Worm (Caenorhabditis elegans) whole organism, L2 larva: ENCODE data around the gene F01E11.18.

ENCODE experiments used
- C34F6.9 ChIP-seq: fragments of 150-350 bp; optimal IDR thresholded peaks from 2 replicates; lab custom pipeline; 2014; ENCODE audit warnings: missing biosample characterization, missing genetic modification characterization
- R02D3.7 ChIP-seq: fragments of 150-350 bp; optimal IDR thresholded peaks from 2 replicates; lab custom pipeline; 2014; ENCODE audit warnings: missing biosample characterization, missing genetic modification characterization
- aly-2 ChIP-seq: fragments of 150-350 bp; optimal IDR thresholded peaks from 2 replicates; lab custom pipeline; 2014; ENCODE audit warnings: missing biosample characterization, missing genetic modification characterization
- ama-1 ChIP-seq: fragments of 150-350 bp; optimal IDR thresholded peaks from 2 replicates; lab custom pipeline; 2018; ENCODE audit warnings: inconsistent platforms
- blmp-1 ChIP-seq: sonication (generic microtip); optimal IDR thresholded peaks from 2 replicates; lab custom pipeline; 2017; ENCODE audit warnings: missing genetic modification characterization, mild to moderate bottlenecking, missing compliant biosample characterization, antibody characterized with exemption, moderate library complexity; ENCODE audit not compliant: insufficient read depth
- crh-2 ChIP-seq: sonication (generic microtip); optimal IDR thresholded peaks from 2 replicates; lab custom pipeline; 2017; ENCODE audit warnings: missing biosample characterization, missing genetic modification characterization
- dmd-4 ChIP-seq: sonication (generic microtip); optimal IDR thresholded peaks from 2 replicates; lab custom pipeline; 2017; ENCODE audit warnings: missing biosample characterization, missing genetic modification characterization
- egl-27 ChIP-seq: sonication (generic microtip); optimal IDR thresholded peaks from 3 replicates; lab custom pipeline; 2017; ENCODE audit warnings: missing biosample characterization, missing genetic modification reagents, missing genetic modification characterization
- elt-1 ChIP-seq: fragments of 150-350 bp; optimal IDR thresholded peaks from 2 replicates; lab custom pipeline; 2014; ENCODE audit warnings: missing biosample characterization, missing genetic modification characterization
- fos-1 ChIP-seq: fragments of 150-350 bp; optimal IDR thresholded peaks from 2 replicates; lab custom pipeline; 2014; ENCODE audit warnings: missing biosample characterization, missing genetic modification characterization
- gmeb-1 ChIP-seq: fragments of 150-350 bp; optimal IDR thresholded peaks from 2 replicates; lab custom pipeline; 2014; ENCODE audit warnings: missing biosample characterization, missing genetic modification characterization
- lin-11 ChIP-seq: fragments of 150-350 bp; sonication (generic microtip); optimal IDR thresholded peaks from 2 replicates; lab custom pipeline; 2014; ENCODE audit warnings: missing biosample characterization, missing genetic modification characterization, inconsistent platforms, mixed read lengths
- lin-13 ChIP-seq: fragments of 150-350 bp; optimal IDR thresholded peaks from 2 replicates; lab custom pipeline; 2014; ENCODE audit warnings: missing biosample characterization, missing genetic modification reagents, missing genetic modification characterization
- lin-39 ChIP-seq: fragments of 150-350 bp; optimal IDR thresholded peaks from 2 replicates; lab custom pipeline; 2014; ENCODE audit warnings: missing biosample characterization, missing genetic modification reagents, missing genetic modification characterization
- lsy-2 ChIP-seq, 2 experiments: fragments of 150-350 bp in 1 of 2; sonication (generic microtip) in 1 of 2; optimal IDR thresholded peaks; 2 replicates each; lab custom pipeline; 2014 to 2017; ENCODE audit warnings: missing biosample characterization in 2 of 2, missing genetic modification characterization in 2 of 2
- mab-5 ChIP-seq: fragments of 150-350 bp; optimal IDR thresholded peaks from 2 replicates; lab custom pipeline; 2014; ENCODE audit warnings: missing biosample characterization, missing genetic modification characterization
- mbf-1 ChIP-seq: sonication (generic microtip); optimal IDR thresholded peaks from 2 replicates; lab custom pipeline; 2017; ENCODE audit warnings: missing biosample characterization, missing genetic modification characterization
- mdl-1 ChIP-seq, 2 experiments: fragments of 150-350 bp in 1 of 2; sonication (generic microtip) in 1 of 2; optimal IDR thresholded peaks; 2 replicates each; lab custom pipeline; 2017; ENCODE audit warnings: missing biosample characterization in 2 of 2, missing genetic modification characterization in 2 of 2
- nhr-10 ChIP-seq: sonication (generic microtip); optimal IDR thresholded peaks from 2 replicates; lab custom pipeline; 2017; ENCODE audit warnings: missing biosample characterization, missing genetic modification characterization
- nhr-12 ChIP-seq: fragments of 150-350 bp; optimal IDR thresholded peaks from 2 replicates; lab custom pipeline; 2014; ENCODE audit warnings: missing biosample characterization, missing genetic modification characterization
- nhr-129 ChIP-seq: fragments of 150-350 bp; optimal IDR thresholded peaks from 2 replicates; lab custom pipeline; 2014; ENCODE audit warnings: missing biosample characterization, missing genetic modification characterization
- nhr-237 ChIP-seq: fragments of 150-350 bp; optimal IDR thresholded peaks from 2 replicates; lab custom pipeline; 2014; ENCODE audit warnings: missing biosample characterization, missing genetic modification characterization
- nhr-25 ChIP-seq: fragments of 150-350 bp; sonication (generic microtip); optimal IDR thresholded peaks from 3 replicates; lab custom pipeline; 2014; ENCODE audit warnings: missing biosample characterization, missing genetic modification characterization
- nhr-77 ChIP-seq: fragments of 150-350 bp; optimal IDR thresholded peaks from 2 replicates; lab custom pipeline; 2014; ENCODE audit warnings: missing biosample characterization, missing genetic modification characterization
- peb-1 ChIP-seq: fragments of 150-350 bp; optimal IDR thresholded peaks from 2 replicates; lab custom pipeline; 2014; ENCODE audit warnings: missing biosample characterization, missing genetic modification characterization
- sem-4 ChIP-seq: fragments of 150-350 bp; optimal IDR thresholded peaks from 2 replicates; lab custom pipeline; 2014; ENCODE audit warnings: missing biosample characterization, missing genetic modification reagents, missing genetic modification characterization
- sma-3 ChIP-seq: sonication (generic microtip); optimal IDR thresholded peaks from 2 replicates; lab custom pipeline; 2016; ENCODE audit warnings: missing genetic modification reagents, missing genetic modification characterization, missing compliant biosample characterization
- sma-9 ChIP-seq, 2 experiments: fragments of 150-350 bp in 1 of 2; sonication (generic microtip) in 1 of 2; optimal IDR thresholded peaks; 2 replicates each; lab custom pipeline; 2014 to 2016; ENCODE audit warnings: missing genetic modification characterization in 2 of 2, mild to moderate bottlenecking in 1 of 2, missing biosample characterization in 1 of 2, missing compliant biosample characterization in 1 of 2, missing genetic modification reagents in 1 of 2, moderate library complexity in 1 of 2
- unc-55 ChIP-seq: fragments of 150-350 bp; sonication (generic microtip); optimal IDR thresholded peaks from 3 replicates; lab custom pipeline; 2014; ENCODE audit warnings: missing biosample characterization, missing genetic modification reagents, missing genetic modification characterization
- zag-1 ChIP-seq: fragments of 150-350 bp; optimal IDR thresholded peaks from 2 replicates; lab custom pipeline; 2014; ENCODE audit warnings: missing biosample characterization, missing genetic modification characterization
- ztf-1 ChIP-seq: fragments of 200-800 bp; sonication (Bioruptor generic); conservative IDR thresholded peaks from 2 replicates; pipeline ENCODE4 v1.3.6; 2022; ENCODE audit warnings: missing genetic modification characterization, missing compliant biosample characterization
- ztf-11 ChIP-seq: sonication (generic microtip); optimal IDR thresholded peaks from 2 replicates; lab custom pipeline; 2017; ENCODE audit warnings: missing biosample characterization, missing genetic modification characterization
- ztf-4 ChIP-seq: fragments of 150-350 bp; optimal IDR thresholded peaks from 2 replicates; lab custom pipeline; 2014; ENCODE audit warnings: missing biosample characterization, missing genetic modification characterization

Gene F01E11.18

DNA sequence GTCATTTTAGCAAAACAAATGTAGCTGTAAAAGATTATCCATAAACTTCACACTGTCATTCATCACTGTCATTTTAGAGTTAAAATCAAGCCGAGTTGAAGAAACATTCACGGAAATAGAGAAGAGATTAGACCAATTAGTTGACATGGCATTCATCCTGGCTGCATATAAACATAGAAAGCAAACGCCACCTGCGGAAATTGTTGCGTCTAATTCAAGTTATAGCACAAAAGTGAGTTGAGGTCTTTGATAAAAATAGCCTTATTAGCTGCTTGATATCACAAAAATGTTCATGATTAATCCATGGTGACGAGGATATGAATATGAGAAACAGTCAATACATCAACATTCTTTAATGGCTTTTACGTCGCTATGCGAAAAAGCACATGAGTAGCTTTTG is 20.9 kb upstream of the F01E11.18 start:
- TF ChIP-seq C34F6.9 (tag; lab: Kevin White, UChicago) = no peak
- TF ChIP-seq aly-2 (tag; lab: Kevin White, UChicago) = no peak
- no peak for TF ChIP-seq elt-1 (tag; lab: Kevin White, UChicago)
- no peak for TF ChIP-seq sma-3
- TF ChIP-seq lin-13 (GFP tag; lab: Kevin White, UChicago) = no peak
- TF ChIP-seq ztf-11 (tag; lab: Kevin White, UChicago) = no peak
- TF ChIP-seq nhr-77 (tag; lab: Kevin White, UChicago) = no peak

DNA sequence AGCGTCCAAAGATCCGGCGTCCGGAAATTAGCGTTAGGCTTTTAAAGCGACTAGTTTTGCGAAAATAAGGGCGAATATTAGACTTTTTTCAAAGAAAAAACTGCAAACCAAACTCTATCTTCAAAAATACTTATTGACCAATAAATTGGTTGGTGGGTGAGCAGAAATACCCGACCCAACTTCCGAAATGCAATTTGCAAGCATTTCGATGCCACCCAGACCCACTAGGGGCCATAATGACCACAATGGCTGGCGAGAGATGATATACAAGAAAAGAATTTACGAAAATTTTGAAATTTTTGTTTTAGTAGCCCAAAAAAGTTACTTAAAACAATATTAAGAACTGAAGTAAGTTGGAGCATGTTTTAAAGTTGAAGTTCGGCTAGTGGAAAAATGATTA is 19.3 kb upstream of the F01E11.18 start:
- TF ChIP-seq lsy-2 (tag; optimal IDR thresholded peaks at IDR 0.05; lab: Kevin White, UChicago) (no peak), ztf-11 (tag; lab: Kevin White, UChicago) (no peak), elt-1 (tag; lab: Kevin White, UChicago) (no peak), mab-5 (no peak), nhr-25 (no peak), sem-4 (no peak)

DNA sequence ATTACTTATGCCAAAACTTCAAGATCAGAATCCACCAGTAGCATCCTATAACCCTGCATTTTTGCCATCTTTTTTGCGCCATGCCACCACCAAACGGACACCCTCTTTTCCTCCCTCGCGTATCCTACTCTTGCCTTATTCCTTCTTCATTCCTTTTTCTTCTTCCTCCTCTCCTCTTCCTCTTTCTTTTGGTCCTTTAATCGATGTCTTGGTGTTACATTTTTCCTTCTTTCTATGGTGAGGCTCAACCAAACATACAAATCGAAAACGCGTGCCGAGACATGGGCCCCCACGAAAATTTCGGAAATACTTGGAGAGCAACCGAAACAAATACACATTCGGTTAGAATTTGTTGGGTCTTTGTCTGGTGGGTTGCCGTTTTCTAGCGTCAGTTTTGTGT is 18.1 kb upstream of the F01E11.18 start:
- TF ChIP-seq zag-1 (tag; lab: Kevin White, UChicago) (peak; percentile 29), crh-2 (tag; lab: Kevin White, UChicago) (peak; percentile 27), nhr-237 (tag; lab: Kevin White, UChicago) (no peak), peb-1 (no peak), ztf-4 (tag; lab: Kevin White, UChicago) (no peak), C34F6.9 (tag; lab: Kevin White, UChicago) (peak; percentile 34), mab-5 (peak; percentile 45), mbf-1 (tag; lab: Kevin White, UChicago) (no peak), unc-55 (GFP tag; lab: Kevin White, UChicago) (peak; percentile 52), gmeb-1 (tag; lab: Kevin White, UChicago) (no peak), nhr-129 (tag; lab: Kevin White, UChicago) (peak; percentile 33), lsy-2 (tag; optimal IDR thresholded peaks at IDR 0.05; lab: Kevin White, UChicago) (peak in 1 of 2 experiments; percentile 4), R02D3.7 (no peak)

ce11 chrX:6988212-6988611 is 1.2 kb upstream of the F01E11.18 start:
- TF ChIP-seq peb-1 (no peak), mbf-1 (tag; lab: Kevin White, UChicago) (no peak), fos-1 (tag; lab: Kevin White, UChicago) (no peak), egl-27 (tag; lab: Kevin White, UChicago) (no peak), zag-1 (tag; lab: Kevin White, UChicago) (no peak), sma-9 (GFP tag; optimal IDR thresholded peaks at IDR 0.05; lab: Kevin White, UChicago) (no peak), sma-9 (tag; optimal IDR thresholded peaks at IDR 0.05; lab: Kevin White, UChicago) (no peak), lin-11 (tag; lab: Kevin White, UChicago) (no peak), ama-1 (lab: Kevin White, UChicago) (no peak), lin-13 (GFP tag; lab: Kevin White, UChicago) (no peak), nhr-77 (tag; lab: Kevin White, UChicago) (no peak), C34F6.9 (tag; lab: Kevin White, UChicago) (no peak), nhr-10 (tag; lab: Kevin White, UChicago) (no peak), dmd-4 (tag; lab: Kevin White, UChicago) (no peak), lin-39 (tag; lab: Kevin White, UChicago) (no peak), mdl-1 (tag; optimal IDR thresholded peaks at IDR 0.05; lab: Kevin White, UChicago) (no peak), ztf-1 (no peak), lsy-2 (tag; optimal IDR thresholded peaks at IDR 0.05; lab: Kevin White, UChicago) (no peak), sem-4 (no peak)
- TF ChIP-seq, all 48 proteins: peak for 0

DNA sequence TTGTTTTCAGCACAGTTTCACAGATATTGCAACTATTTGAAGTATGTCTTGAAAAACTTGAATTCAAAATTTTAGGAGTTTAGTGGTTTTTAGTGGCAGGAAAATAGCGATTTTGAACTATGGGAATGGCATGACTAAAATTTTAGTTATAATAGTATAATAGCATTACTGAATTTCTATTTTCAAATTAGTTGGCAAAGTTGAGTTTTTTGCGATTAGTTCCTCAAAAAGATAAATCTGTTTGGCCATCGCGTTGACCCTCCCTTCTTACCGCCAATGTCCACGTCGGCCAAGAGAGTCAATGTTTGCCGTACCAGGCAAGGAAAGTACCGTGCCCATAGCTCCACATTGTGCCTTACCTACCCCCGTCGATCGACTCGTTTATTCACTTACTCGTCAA is 2.0 kb downstream of the F01E11.18 start, which contains the start of gene ugt-57:
ugt-57 (plus strand) TSS at position 301 of the 400 bp plus-strand sequence.
- TF ChIP-seq lin-11 (tag; lab: Kevin White, UChicago) = no peak
- no peak for TF ChIP-seq lsy-2 (tag; optimal IDR thresholded peaks at IDR 0.05; lab: Kevin White, UChicago)
- no peak for TF ChIP-seq fos-1 (tag; lab: Kevin White, UChicago)
- no peak for TF ChIP-seq ztf-1
- TF ChIP-seq blmp-1 (tag; lab: Kevin White, UChicago) = no peak
- TF ChIP-seq nhr-12 (tag; lab: Kevin White, UChicago) = no peak
- TF ChIP-seq ztf-11 (tag; lab: Kevin White, UChicago) = no peak
- no peak for TF ChIP-seq dmd-4 (tag; lab: Kevin White, UChicago)
- no peak for TF ChIP-seq ama-1 (lab: Kevin White, UChicago)
- no peak for TF ChIP-seq mab-5
- TF ChIP-seq sma-3 = no peak
- no peak for TF ChIP-seq lin-39 (tag; lab: Kevin White, UChicago)
- TF ChIP-seq nhr-237 (tag; lab: Kevin White, UChicago) = no peak
